Fruit fly (Drosophila melanogaster) whole organism, prepupa: Measurements from ENCODE around the gene Sirt1.
A peak's percentile ranks its signal among the peaks of the same experiment; 100 is the strongest.

Experiments used
- CG15336 ChIP-seq: fragments of 200-800 bp; sonication (Bioruptor generic); IDR thresholded peaks from 2 replicates; pipeline ENCODE4 v1.3.6; 2022; ENCODE audit warnings: missing biosample characterization, missing genetic modification characterization
- CG3032 ChIP-seq: fragments of 200-800 bp; optimal IDR thresholded peaks from 2 replicates; lab custom pipeline; 2019; ENCODE audit warnings: missing biosample characterization, mild to moderate bottlenecking, missing genetic modification characterization, moderate library complexity
- Eip78C ChIP-seq: fragments of 200-800 bp; sonication (Bioruptor generic); peaks from one replicate; lab custom pipeline; 2016; ENCODE audit warnings: missing biosample characterization, missing genetic modification characterization
- cyc ChIP-seq: fragments of 200-800 bp; sonication (Bioruptor generic); optimal IDR thresholded peaks from 3 replicates; lab custom pipeline; 2016; ENCODE audit warnings: missing biosample characterization, missing genetic modification characterization
- esn ChIP-seq: fragments of 200-800 bp; sonication (Bioruptor generic); optimal IDR thresholded peaks from 2 replicates; lab custom pipeline; 2016; ENCODE audit warnings: missing biosample characterization, mild to moderate bottlenecking, missing genetic modification characterization, moderate library complexity
- fkh ChIP-seq: fragments of 200-800 bp; sonication (Bioruptor generic); optimal IDR thresholded peaks from 3 replicates; lab custom pipeline; 2017; ENCODE audit warnings: missing biosample characterization, mild to moderate bottlenecking, missing genetic modification characterization, moderate library complexity
- lz ChIP-seq: fragments of 200-800 bp; sonication (Bioruptor generic); optimal IDR thresholded peaks from 3 replicates; lab custom pipeline; 2016; ENCODE audit warnings: missing biosample characterization, missing genetic modification characterization
- svp ChIP-seq: fragments of 200-800 bp; sonication (Bioruptor generic); peaks from one replicate; lab custom pipeline; 2016; ENCODE audit warnings: missing biosample characterization, missing genetic modification characterization
- topi ChIP-seq: fragments of 200-800 bp; sonication (Bioruptor generic); optimal IDR thresholded peaks from 3 replicates; lab custom pipeline; 2016; ENCODE audit warnings: missing biosample characterization, missing genetic modification characterization

The Sirt1 gene

DNA sequence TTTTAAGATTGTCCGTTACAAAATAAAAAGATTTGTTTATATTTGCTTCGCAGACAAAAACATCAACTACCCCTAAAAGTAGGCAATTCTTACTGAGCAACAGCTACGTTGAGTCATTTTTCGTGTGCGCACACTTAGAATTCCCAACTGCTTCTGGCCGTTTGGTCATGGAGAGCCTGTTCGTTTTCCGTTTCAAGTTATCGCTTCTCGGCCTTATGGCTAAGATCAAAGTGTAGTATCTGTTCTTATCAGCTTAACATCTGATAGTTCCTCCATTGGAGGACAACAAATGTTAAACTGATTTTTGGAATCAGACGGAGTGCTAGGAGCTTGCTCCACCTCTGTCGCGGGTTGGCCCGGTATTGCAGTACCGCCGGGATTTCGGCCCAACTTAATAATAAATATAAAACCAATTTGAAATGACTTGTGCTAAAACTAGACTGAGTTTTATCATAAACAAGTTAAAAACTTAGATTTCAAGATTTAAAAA is 50.3 kb downstream of the Sirt1 start:
- TF ChIP-seq CG3032, result peak; percentile 9
- TF ChIP-seq fkh (GFP tag; lab: Kevin White, UChicago), result peak; percentile 34
- TF ChIP-seq lz (GFP tag; lab: Kevin White, UChicago), result peak; percentile 11
- peak; percentile 78 for TF ChIP-seq Eip78C (GFP tag; lab: Kevin White, UChicago)
- peak; percentile 58 for TF ChIP-seq esn (GFP tag; lab: Kevin White, UChicago)
- peak; percentile 45 for TF ChIP-seq topi (GFP tag; lab: Kevin White, UChicago)
- TF ChIP-seq cyc (GFP tag; lab: Kevin White, UChicago), result peak; percentile 49
- TF ChIP-seq svp, result peak; percentile 92
- TF ChIP-seq CG15336 (GFP tag; lab: Robert Waterston, UW), result peak; percentile 29; the same call in 1 of the 2 replicates
